Fruit fly (Drosophila melanogaster) Kc167 (cell line): ENCODE data around the gene Hsp70Ab.

Experiments
- Myc ChIP-seq: fragments of >200 bp; optimal IDR thresholded peaks from 2 replicates; lab custom pipeline; 2017; ENCODE audit warnings: missing external identifiers
- Sin3A ChIP-seq: fragments of >200 bp; optimal IDR thresholded peaks from 2 replicates; lab custom pipeline; 2018; ENCODE audit warnings: missing external identifiers
- h ChIP-seq: fragments of >200 bp; optimal IDR thresholded peaks from 3 replicates; lab custom pipeline; 2018; ENCODE audit warnings: missing external identifiers
- insv ChIP-seq: fragments of >200 bp; optimal IDR thresholded peaks from 3 replicates; lab custom pipeline; 2018; ENCODE audit warnings: missing external identifiers
- psq ChIP-seq: fragments of >200 bp; optimal IDR thresholded peaks from 2 replicates; lab custom pipeline; 2017; ENCODE audit warnings: missing external identifiers
- ttk ChIP-seq: sonication (Bioruptor generic); optimal IDR thresholded peaks from 2 replicates; lab custom pipeline; 2017; ENCODE audit warnings: missing external identifiers

Hsp70Ab gene

dm6 chr3R:11998130-11998529, 39.8 kb downstream of the Hsp70Ab start:
- TF ChIP-seq Myc (lab: Kevin White, UChicago) (no peak), insv (no peak), h (lab: Kevin White, UChicago) (no peak), Sin3A (lab: Kevin White, UChicago) (no peak), ttk (lab: Kevin White, UChicago) (no peak), psq (lab: Kevin White, UChicago) (no peak)

dm6 chr3R:11999074-11999473, 40.7 kb downstream of the Hsp70Ab start, which contains the start of gene Ect3:
TSS of gene Ect3 (plus strand) at chr3R:11999278.
- no peak for TF ChIP-seq insv
- TF ChIP-seq Myc (lab: Kevin White, UChicago) = no peak
- no peak for TF ChIP-seq h (lab: Kevin White, UChicago)
- TF ChIP-seq psq (lab: Kevin White, UChicago) = no peak
- no peak for TF ChIP-seq Sin3A (lab: Kevin White, UChicago)
- TF ChIP-seq ttk (lab: Kevin White, UChicago) = no peak

- TF ChIP-seq insv = no peak
These were observed 47.1 kb downstream of the Hsp70Ab start, which contains the start of gene Tk for dm6 chr3R:12005417-12005816. TSS of gene Tk (minus strand) at chr3R:12005473.

dm6 chr3R:12006417-12006816, 48.1 kb downstream of the Hsp70Ab start:
- TF ChIP-seq h (lab: Kevin White, UChicago) = no peak
- no peak for TF ChIP-seq Sin3A (lab: Kevin White, UChicago)
- no peak for TF ChIP-seq insv
- no peak for TF ChIP-seq psq (lab: Kevin White, UChicago)
- no peak for TF ChIP-seq ttk (lab: Kevin White, UChicago)
- no peak for TF ChIP-seq Myc (lab: Kevin White, UChicago)

- TF ChIP-seq insv (no peak), psq (lab: Kevin White, UChicago) (no peak), Myc (lab: Kevin White, UChicago) (no peak), ttk (lab: Kevin White, UChicago) (no peak), Sin3A (lab: Kevin White, UChicago) (no peak), h (lab: Kevin White, UChicago) (no peak)
These were observed 52.0 kb downstream of the Hsp70Ab start, which contains the start of the genes KLHL18 and GCC185 for dm6 chr3R:12010202-12010824. TSS of gene KLHL18 (minus strand) at chr3R:12010434. TSS of gene GCC185 (plus strand) at chr3R:12010772.
